Fruit fly (Drosophila melanogaster): ENCODE measurements around the gene CG5846.

DNA sequence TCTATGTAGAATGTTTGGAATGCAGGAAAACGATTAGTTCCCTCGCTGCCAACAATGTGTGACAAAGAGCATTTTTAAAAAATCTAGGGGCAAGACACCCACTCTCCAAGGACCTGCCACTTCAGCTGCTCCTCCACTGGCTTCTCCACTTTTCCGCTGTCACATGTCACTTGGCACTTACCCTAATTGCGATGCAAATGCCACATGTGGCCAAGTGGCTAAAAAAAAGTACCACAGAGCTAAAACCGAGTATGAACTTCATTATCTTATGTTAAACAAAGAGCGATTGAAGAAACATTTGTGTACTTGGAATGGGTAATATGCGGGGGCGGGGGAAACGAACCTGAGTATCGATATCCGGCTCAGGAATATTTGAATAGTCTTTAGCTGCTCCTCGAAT is 32.2 kb upstream of the CG5846 start:
- TF ChIP-seq usp (GFP tag; optimal IDR thresholded peaks at IDR 0.05) (no peak), CG8478 (optimal IDR thresholded peaks at IDR 0.05) (no peak), pan (optimal IDR thresholded peaks at IDR 0.05) (no peak), psq (optimal IDR thresholded peaks at IDR 0.05) (no peak)

Measured in whole organism.